Fruit fly (Drosophila melanogaster): ENCODE data around the gene CG3088.

CG3088 gene

dm6 chr3L:9601225-9601624, at the start of gene CG3088, which contains the start of gene CG3306:
CG3088 (minus strand) TSS chr3L:9601325.
CG3306 (plus strand) TSS chr3L:9601523.
- TF ChIP-seq Ets98B (GFP tag; IDR thresholded peaks at IDR 0.05) = no peak
- TF ChIP-seq Pif1A (GFP tag; optimal IDR thresholded peaks at IDR 0.05) = no peak
- TF ChIP-seq D1 (tag; optimal IDR thresholded peaks at IDR 0.05) = no peak
- TF ChIP-seq CG4496 (GFP tag; IDR thresholded peaks at IDR 0.05) = no peak
- TF ChIP-seq CG14655 (GFP tag; optimal IDR thresholded peaks at IDR 0.05) = no peak
- TF ChIP-seq CG8159 (tag; optimal IDR thresholded peaks at IDR 0.05) = no peak
- TF ChIP-seq CG34367 (tag; optimal IDR thresholded peaks at IDR 0.05) = no peak
- TF ChIP-seq CG12605 (GFP tag; IDR thresholded peaks at IDR 0.05) = no peak

dm6 chr3L:9643762-9644161, 42.6 kb upstream of the CG3088 start, which contains the start of gene CNMaR:
CNMaR (plus strand) TSS chr3L:9644109.
- no peak for TF ChIP-seq Pif1A (GFP tag; optimal IDR thresholded peaks at IDR 0.05)
- peak; percentile 94 for TF ChIP-seq CG12605 (GFP tag; IDR thresholded peaks at IDR 0.05)

- TF ChIP-seq CG32121 (GFP tag; IDR thresholded peaks at IDR 0.05) = no peak
- TF ChIP-seq CG14655 (GFP tag; optimal IDR thresholded peaks at IDR 0.05) = no peak
- no peak for TF ChIP-seq rn (GFP tag; IDR thresholded peaks at IDR 0.05)
- no peak for TF ChIP-seq CG8301 (tag; optimal IDR thresholded peaks at IDR 0.05)
- TF ChIP-seq gl (tag; optimal IDR thresholded peaks at IDR 0.05) = no peak
- no peak for TF ChIP-seq CG34367 (tag; optimal IDR thresholded peaks at IDR 0.05)
- TF ChIP-seq fd96Ca (GFP tag; IDR thresholded peaks at IDR 0.05) = no peak
- TF ChIP-seq Pif1B (GFP tag; optimal IDR thresholded peaks at IDR 0.05) = no peak
- TF ChIP-seq CG4496 (GFP tag; IDR thresholded peaks at IDR 0.05) = no peak
These were observed 39.6 kb upstream of the CG3088 start, which contains the start of gene CG18180 for dm6 chr3L:9640713-9641112. CG18180 (plus strand) TSS chr3L:9641013.

- TF ChIP-seq CG32121 (GFP tag; IDR thresholded peaks at IDR 0.05) (no peak), CG8301 (tag; optimal IDR thresholded peaks at IDR 0.05) (no peak), CG12605 (GFP tag; IDR thresholded peaks at IDR 0.05) (no peak), CG17806 (tag; optimal IDR thresholded peaks at IDR 0.05) (no peak), Ets98B (GFP tag; IDR thresholded peaks at IDR 0.05) (no peak), CG34367 (tag; optimal IDR thresholded peaks at IDR 0.05) (no peak), CG8159 (tag; optimal IDR thresholded peaks at IDR 0.05) (no peak)
These were observed 37.8 kb upstream of the CG3088 start, which contains the start of gene CG18179 for dm6 chr3L:9638971-9639370. CG18179 (plus strand) TSS chr3L:9639271.

- TF ChIP-seq EcR (GFP tag; optimal IDR thresholded peaks at IDR 0.05) (no peak), CG17806 (tag; optimal IDR thresholded peaks at IDR 0.05) (no peak), CG32121 (GFP tag; IDR thresholded peaks at IDR 0.05) (no peak), Ets98B (GFP tag; IDR thresholded peaks at IDR 0.05) (no peak), CG8301 (tag; optimal IDR thresholded peaks at IDR 0.05) (no peak), Snoo (tag; optimal IDR thresholded peaks at IDR 0.05) (no peak), CG13204 (GFP tag; optimal IDR thresholded peaks at IDR 0.05) (no peak), rn (GFP tag; IDR thresholded peaks at IDR 0.05) (no peak), CG34367 (tag; optimal IDR thresholded peaks at IDR 0.05) (no peak), CG9948 (tag; optimal IDR thresholded peaks at IDR 0.05) (no peak), D1 (tag; optimal IDR thresholded peaks at IDR 0.05) (no peak), fd96Ca (GFP tag; IDR thresholded peaks at IDR 0.05) (no peak), Pif1B (GFP tag; optimal IDR thresholded peaks at IDR 0.05) (no peak), CG15710 (tag; optimal IDR thresholded peaks at IDR 0.05) (no peak), CG4496 (GFP tag; IDR thresholded peaks at IDR 0.05) (no peak), CG8159 (tag; optimal IDR thresholded peaks at IDR 0.05) (no peak)
These were observed 36.7 kb upstream of the CG3088 start, which contains the start of gene CG8329 for dm6 chr3L:9637812-9638211. CG8329 (plus strand) TSS chr3L:9638112.

- no peak for TF ChIP-seq EcR (GFP tag; optimal IDR thresholded peaks at IDR 0.05)
- TF ChIP-seq fd96Ca (GFP tag; IDR thresholded peaks at IDR 0.05) = no peak
- TF ChIP-seq Pif1A (GFP tag; optimal IDR thresholded peaks at IDR 0.05) = no peak
- no peak for TF ChIP-seq CG13204 (GFP tag; optimal IDR thresholded peaks at IDR 0.05)
- TF ChIP-seq Ets98B (GFP tag; IDR thresholded peaks at IDR 0.05) = no peak
- TF ChIP-seq CG34367 (tag; optimal IDR thresholded peaks at IDR 0.05) = no peak
- no peak for TF ChIP-seq CG14655 (GFP tag; optimal IDR thresholded peaks at IDR 0.05)
- TF ChIP-seq Pif1B (GFP tag; optimal IDR thresholded peaks at IDR 0.05) = no peak
These were observed 28.8 kb upstream of the CG3088 start for dm6 chr3L:9629910-9630309.

dm6 chr3L:9629093-9629492, 28.0 kb upstream of the CG3088 start, which contains the start of gene Or67b:
Or67b (minus strand) TSS chr3L:9629193.
- no peak for TF ChIP-seq Snoo (tag; optimal IDR thresholded peaks at IDR 0.05)
- TF ChIP-seq CG17806 (tag; optimal IDR thresholded peaks at IDR 0.05) = no peak
- no peak for TF ChIP-seq CG15710 (tag; optimal IDR thresholded peaks at IDR 0.05)
- no peak for TF ChIP-seq CG12605 (GFP tag; IDR thresholded peaks at IDR 0.05)
- no peak for TF ChIP-seq Pif1A (GFP tag; optimal IDR thresholded peaks at IDR 0.05)
- no peak for TF ChIP-seq CG13204 (GFP tag; optimal IDR thresholded peaks at IDR 0.05)
- no peak for TF ChIP-seq D1 (tag; optimal IDR thresholded peaks at IDR 0.05)
- no peak for TF ChIP-seq gl (tag; optimal IDR thresholded peaks at IDR 0.05)
- no peak for TF ChIP-seq CG8301 (tag; optimal IDR thresholded peaks at IDR 0.05)
- no peak for TF ChIP-seq CG4496 (GFP tag; IDR thresholded peaks at IDR 0.05)
- TF ChIP-seq fd96Ca (GFP tag; IDR thresholded peaks at IDR 0.05) = no peak
- TF ChIP-seq Ets98B (GFP tag; IDR thresholded peaks at IDR 0.05) = no peak
- no peak for TF ChIP-seq CG8159 (tag; optimal IDR thresholded peaks at IDR 0.05)
- TF ChIP-seq Pif1B (GFP tag; optimal IDR thresholded peaks at IDR 0.05) = no peak
- TF ChIP-seq CG32121 (GFP tag; IDR thresholded peaks at IDR 0.05) = no peak
- TF ChIP-seq CG9948 (tag; optimal IDR thresholded peaks at IDR 0.05) = no peak
- TF ChIP-seq EcR (GFP tag; optimal IDR thresholded peaks at IDR 0.05) = no peak
- TF ChIP-seq CG34367 (tag; optimal IDR thresholded peaks at IDR 0.05) = no peak

Data from whole organism, pupa.